Fruit fly (Drosophila melanogaster) Kc167 (cell line): ENCODE data around the gene Cog2.

Source experiments
- Sin3A ChIP-seq: fragments of >200 bp; optimal IDR thresholded peaks from 2 replicates; lab custom pipeline; 2018; ENCODE audit warnings: missing external identifiers
- h ChIP-seq: fragments of >200 bp; optimal IDR thresholded peaks from 3 replicates; lab custom pipeline; 2018; ENCODE audit warnings: missing external identifiers
- insv ChIP-seq: fragments of >200 bp; optimal IDR thresholded peaks from 3 replicates; lab custom pipeline; 2018; ENCODE audit warnings: missing external identifiers
- psq ChIP-seq: fragments of >200 bp; optimal IDR thresholded peaks from 2 replicates; lab custom pipeline; 2017; ENCODE audit warnings: missing external identifiers

dm6 chr3R:15369742-15370141 lies 8.3 kb upstream of the Cog2 start, which contains the start of gene CG14868:
- no peak for TF ChIP-seq h
- no peak for TF ChIP-seq psq (lab: Kevin White, UChicago)
- no peak for TF ChIP-seq insv (lab: Kevin White, UChicago)
- no peak for TF ChIP-seq Sin3A (lab: Kevin White, UChicago)
